Worm (Caenorhabditis elegans) whole organism, early embryonic: ENCODE results near the gene spas-1.

Experiments used
- B0310.2 ChIP-seq: sonication (generic microtip); optimal IDR thresholded peaks from 2 replicates; lab custom pipeline; 2016; ENCODE audit warnings: mild to moderate bottlenecking, missing genetic modification characterization, missing compliant biosample characterization
- F13C5.2 ChIP-seq: sonication (generic microtip); optimal IDR thresholded peaks from 2 replicates; lab custom pipeline; 2017; ENCODE audit warnings: mild to moderate bottlenecking, missing genetic modification characterization, inconsistent platforms, missing compliant biosample characterization
- aly-1 ChIP-seq: sonication (generic microtip); optimal IDR thresholded peaks from 2 replicates; lab custom pipeline; 2016; ENCODE audit warnings: missing genetic modification characterization, missing compliant biosample characterization
- ama-1 ChIP-seq: fragments of 150-350 bp; optimal IDR thresholded peaks from 2 replicates; lab custom pipeline; 2014
- ceh-13 ChIP-seq: fragments of 200-800 bp; sonication (Bioruptor generic); optimal IDR thresholded peaks from 2 replicates; lab custom pipeline; 2018; ENCODE audit warnings: mild to moderate bottlenecking, missing genetic modification characterization, missing compliant biosample characterization
- ceh-36 ChIP-seq: sonication (generic microtip); optimal IDR thresholded peaks from 2 replicates; lab custom pipeline; 2016; ENCODE audit warnings: missing genetic modification characterization, inconsistent platforms, missing compliant biosample characterization
- ets-7 ChIP-seq: sonication (generic microtip); optimal IDR thresholded peaks from 2 replicates; lab custom pipeline; 2016; ENCODE audit warnings: missing genotype, missing genetic modification characterization, missing compliant biosample characterization
- flt-1 ChIP-seq: fragments of 200-800 bp; sonication (Bioruptor generic); IDR thresholded peaks from 2 replicates; pipeline ENCODE4 v1.3.6; 2022; ENCODE audit warnings: missing genetic modification characterization, missing compliant biosample characterization
- hmbx-1 ChIP-seq: sonication (generic microtip); optimal IDR thresholded peaks from 2 replicates; lab custom pipeline; 2016; ENCODE audit warnings: mild to moderate bottlenecking, missing genetic modification characterization, missing compliant biosample characterization
- hmg-4 ChIP-seq: fragments of 200-800 bp; sonication (Bioruptor generic); optimal IDR thresholded peaks from 2 replicates; lab custom pipeline; 2018; ENCODE audit warnings: mild to moderate bottlenecking, missing genetic modification characterization, missing compliant biosample characterization
- hnd-1 ChIP-seq: sonication (generic microtip); optimal IDR thresholded peaks from 2 replicates; lab custom pipeline; 2016; ENCODE audit warnings: missing genetic modification characterization, missing compliant biosample characterization
- pes-1 ChIP-seq: fragments of 200-800 bp; sonication (Bioruptor generic); IDR thresholded peaks from 2 replicates; pipeline ENCODE4 v1.3.6; 2022; ENCODE audit warnings: missing genetic modification reagents, missing genetic modification characterization, missing compliant biosample characterization
- scrt-1 ChIP-seq: fragments of 200-800 bp; sonication (Bioruptor generic); IDR thresholded peaks from 2 replicates; pipeline ENCODE4 v1.3.6; 2022; ENCODE audit warnings: missing genetic modification characterization, missing compliant biosample characterization
- sea-1 ChIP-seq: fragments of 200-800 bp; sonication (Bioruptor generic); conservative IDR thresholded peaks from 2 replicates; pipeline ENCODE4 v1.3.6; 2022; ENCODE audit warnings: missing genetic modification characterization, missing compliant biosample characterization
- tbx-11 ChIP-seq: fragments of 200-800 bp; sonication (Bioruptor generic); IDR thresholded peaks from 2 replicates; pipeline ENCODE4 v1.3.6; 2022; ENCODE audit warnings: missing genetic modification characterization, missing compliant biosample characterization
- tbx-37 ChIP-seq: fragments of 200-800 bp; sonication (Bioruptor generic); conservative IDR thresholded peaks from 2 replicates; pipeline ENCODE4 v1.3.6; 2022; ENCODE audit warnings: missing genetic modification reagents, missing genetic modification characterization, missing compliant biosample characterization
- tra-4 ChIP-seq: sonication (generic microtip); optimal IDR thresholded peaks from 2 replicates; lab custom pipeline; 2017; ENCODE audit warnings: missing genetic modification characterization, missing compliant biosample characterization

Gene spas-1

ce11 chrV:9224377-9224776, 48.8 kb downstream of the spas-1 start:
- TF ChIP-seq tbx-37 (no peak), F13C5.2 (tag; lab: Kevin White, UChicago) (no peak), pes-1 (GFP tag; lab: Robert Waterston, UW) (no peak), aly-1 (tag; lab: Kevin White, UChicago) (no peak), tra-4 (tag; lab: Kevin White, UChicago) (no peak), hnd-1 (tag; lab: Kevin White, UChicago) (no peak), ceh-36 (tag; lab: Kevin White, UChicago) (no peak), hmbx-1 (tag; lab: Kevin White, UChicago) (no peak), hmg-4 (GFP tag; lab: Kevin White, UChicago) (no peak), scrt-1 (GFP tag; lab: Robert Waterston, UW) (no peak), B0310.2 (tag; lab: Kevin White, UChicago) (no peak), ama-1 (lab: Kevin White, UChicago) (no peak), sea-1 (no peak), tbx-11 (no peak), ceh-13 (GFP tag; lab: Kevin White, UChicago) (no peak), ets-7 (no peak), flt-1 (GFP tag; lab: Robert Waterston, UW) (no peak)

- no peak for TF ChIP-seq scrt-1 (GFP tag; lab: Robert Waterston, UW)
- TF ChIP-seq ceh-13 (GFP tag; lab: Kevin White, UChicago): no peak
- no peak for TF ChIP-seq ceh-36 (tag; lab: Kevin White, UChicago)
- TF ChIP-seq ets-7: no peak
- TF ChIP-seq B0310.2 (tag; lab: Kevin White, UChicago): no peak
- no peak for TF ChIP-seq ama-1 (lab: Kevin White, UChicago)
- TF ChIP-seq sea-1: no peak
- TF ChIP-seq hmbx-1 (tag; lab: Kevin White, UChicago): no peak
- no peak for TF ChIP-seq tra-4 (tag; lab: Kevin White, UChicago)
- TF ChIP-seq aly-1 (tag; lab: Kevin White, UChicago): no peak
- TF ChIP-seq tbx-11: no peak
- no peak for TF ChIP-seq flt-1 (GFP tag; lab: Robert Waterston, UW)
- TF ChIP-seq pes-1 (GFP tag; lab: Robert Waterston, UW): no peak
- TF ChIP-seq F13C5.2 (tag; lab: Kevin White, UChicago): no peak
- TF ChIP-seq tbx-37: no peak
- TF ChIP-seq hmg-4 (GFP tag; lab: Kevin White, UChicago): no peak
- no peak for TF ChIP-seq hnd-1 (tag; lab: Kevin White, UChicago)
Measured at ce11 chrV:9224981-9225380, 49.4 kb downstream of the spas-1 start.

- no peak for TF ChIP-seq hmbx-1 (tag; lab: Kevin White, UChicago)
Measured at ce11 chrV:9225675-9226144, 50.1 kb downstream of the spas-1 start, which contains the start of gene F07C3.2. F07C3.2 (plus strand) TSS chrV:9226094.
